Worm (Caenorhabditis elegans): Measurements from ENCODE around the gene C18D1.2.

- TF ChIP-seq lin-13 (tag; optimal IDR thresholded peaks at IDR 0.05) (no peak), mab-5 (tag; optimal IDR thresholded peaks at IDR 0.05) (no peak), flh-1 (GFP tag; optimal IDR thresholded peaks at IDR 0.05) (no peak), unc-39 (tag; optimal IDR thresholded peaks at IDR 0.05) (no peak), ztf-11 (tag; optimal IDR thresholded peaks at IDR 0.05) (no peak), unc-62 (GFP tag; optimal IDR thresholded peaks at IDR 0.05) (no peak), cnd-1 (tag; optimal IDR thresholded peaks at IDR 0.05) (no peak), elt-3 (tag; optimal IDR thresholded peaks at IDR 0.05) (no peak)
These were observed 40.8 kb upstream of the C18D1.2 start, which contains the start of gene lec-2 for ce11 chrII:10016013-10016412.

Data from whole organism, mixed stage, embryonic.